Worm (Caenorhabditis elegans): ENCODE data around the gene F54H12.2.
A peak's percentile ranks its signal among the peaks of the same experiment; 100 is the strongest.
"Not testable (repeated sequence)": the region's sequence is repeated elsewhere in the genome, so short reads cannot be mapped to it uniquely, and the experiment has no call there.

F54H12.2 gene

DNA sequence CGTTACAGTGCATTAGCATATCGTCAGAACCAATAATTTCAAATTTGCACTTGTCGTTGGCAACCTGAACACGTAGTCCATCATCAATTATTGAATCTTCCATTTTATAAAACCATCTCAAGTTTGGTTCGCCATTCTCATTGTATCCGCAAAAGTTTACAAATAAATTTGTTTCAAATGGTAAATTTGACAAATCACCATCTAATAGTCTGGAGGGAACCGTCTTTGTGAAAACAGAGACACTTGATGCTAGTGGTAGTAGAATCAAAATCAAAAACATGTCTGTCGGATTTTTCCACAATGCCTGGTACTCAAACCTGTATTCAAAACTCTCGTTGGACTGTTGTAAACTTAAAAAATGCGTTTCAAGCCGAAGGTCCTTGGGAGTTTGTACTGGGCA is at the start of gene F54H12.2:
F54H12.2 (plus strand) TSS at position 301 of the 400 bp plus-strand sequence.
- not testable (repeated sequence) for TF ChIP-seq elt-3 (tag; optimal IDR thresholded peaks at IDR 0.05); mls-2 (tag; optimal IDR thresholded peaks at IDR 0.05); ham-2 (GFP tag; optimal IDR thresholded peaks at IDR 0.05)

DNA sequence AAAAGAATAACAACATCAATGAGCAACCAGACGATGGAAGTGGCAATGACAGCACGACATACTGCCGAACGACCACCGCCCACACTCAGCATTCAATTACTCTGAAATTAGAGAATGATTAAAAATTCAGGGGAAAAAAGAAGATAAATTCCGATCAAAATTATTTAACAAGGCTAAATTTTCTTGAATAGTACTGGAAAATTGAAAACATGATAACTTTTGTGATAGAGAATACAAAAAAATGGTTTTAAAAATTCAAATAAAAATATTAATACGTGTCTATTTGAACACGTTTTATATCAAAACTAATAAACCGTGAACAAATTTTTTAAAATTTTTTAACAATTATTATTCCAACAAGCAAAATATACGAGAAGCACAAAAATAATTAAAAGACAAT is 46.7 kb upstream of the F54H12.2 start, which contains the start of gene gly-3:
gly-3 (minus strand) TSS at position 101 of the 400 bp plus-strand sequence.
- TF ChIP-seq lin-13 (tag; optimal IDR thresholded peaks at IDR 0.05) (no peak), lsy-2 (tag; optimal IDR thresholded peaks at IDR 0.05) (no peak)

DNA sequence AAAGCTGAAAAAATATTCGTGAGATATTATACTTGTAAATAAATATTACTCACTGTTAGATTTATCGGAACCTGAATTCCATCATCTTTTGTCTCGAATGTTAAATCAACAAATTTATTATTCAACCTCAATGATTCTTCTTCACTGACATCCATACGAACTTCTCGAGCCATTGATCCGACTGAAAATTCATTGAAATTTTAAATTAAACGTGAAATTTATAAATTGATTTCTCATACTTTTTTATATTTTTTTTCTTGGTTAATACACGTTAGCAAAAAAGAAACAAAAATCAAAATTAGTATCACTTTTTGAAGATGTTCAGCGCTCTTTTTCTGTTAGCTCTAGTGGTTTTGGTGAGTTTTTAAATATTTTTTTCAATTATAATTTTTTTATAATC is 44.6 kb upstream of the F54H12.2 start, which contains the start of gene C29E4.14:
C29E4.14 (plus strand) TSS at position 301 of the 400 bp plus-strand sequence.
- TF ChIP-seq lin-13 (tag; optimal IDR thresholded peaks at IDR 0.05) (no peak), ceh-39 (tag; optimal IDR thresholded peaks at IDR 0.05) (no peak), mls-2 (tag; optimal IDR thresholded peaks at IDR 0.05) (no peak), nhr-28 (tag; optimal IDR thresholded peaks at IDR 0.05) (no peak), ceh-83 (GFP tag; optimal IDR thresholded peaks at IDR 0.05) (no peak), elt-3 (tag; optimal IDR thresholded peaks at IDR 0.05) (no peak), mep-1 (tag; optimal IDR thresholded peaks at IDR 0.05) (no peak), pha-4 (tag; optimal IDR thresholded peaks at IDR 0.05) (no peak), nhr-2 (tag; optimal IDR thresholded peaks at IDR 0.05) (no peak), tbx-8 (GFP tag; optimal IDR thresholded peaks at IDR 0.05) (no peak), nhr-237 (tag; optimal IDR thresholded peaks at IDR 0.05) (no peak), nhr-76 (tag; optimal IDR thresholded peaks at IDR 0.05) (no peak), unc-39 (tag; optimal IDR thresholded peaks at IDR 0.05) (no peak), snpc-4 (tag; optimal IDR thresholded peaks at IDR 0.05) (no peak), flh-1 (GFP tag; optimal IDR thresholded peaks at IDR 0.05) (no peak), drap-1 (GFP tag; optimal IDR thresholded peaks at IDR 0.05) (no peak), unc-62 (GFP tag; optimal IDR thresholded peaks at IDR 0.05) (no peak)

DNA sequence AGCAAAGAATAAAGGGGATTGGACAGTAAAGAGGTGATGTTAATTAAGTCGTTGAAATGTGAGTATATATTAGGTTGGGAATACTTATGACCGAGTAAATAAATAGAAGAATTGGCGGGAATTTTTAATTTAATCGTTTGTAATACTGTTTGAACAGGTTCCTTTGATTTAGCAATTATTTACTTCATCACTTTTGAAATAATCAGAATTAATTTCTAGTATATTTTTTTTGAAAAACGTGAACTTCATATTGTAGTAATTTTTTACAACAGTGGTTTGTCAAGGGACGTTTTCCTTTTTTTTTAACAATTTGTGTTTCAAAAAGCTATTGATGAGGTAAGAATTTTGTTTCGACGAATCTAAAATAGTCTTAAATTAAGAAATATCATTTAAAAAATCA is 42.2 kb upstream of the F54H12.2 start, which contains the start of gene C29E4.17:
C29E4.17 (plus strand) TSS at position 301 of the 400 bp plus-strand sequence.
- no peak for TF ChIP-seq ceh-43 (GFP tag; optimal IDR thresholded peaks at IDR 0.05)
- no peak for TF ChIP-seq elt-3 (tag; optimal IDR thresholded peaks at IDR 0.05)
- no peak for TF ChIP-seq tbx-8 (GFP tag; optimal IDR thresholded peaks at IDR 0.05)
- TF ChIP-seq mls-2 (tag; optimal IDR thresholded peaks at IDR 0.05), result no peak
- no peak for TF ChIP-seq unc-39 (tag; optimal IDR thresholded peaks at IDR 0.05)
- no peak for TF ChIP-seq mab-5 (tag; optimal IDR thresholded peaks at IDR 0.05)
- no peak for TF ChIP-seq zip-8 (tag; optimal IDR thresholded peaks at IDR 0.05)

DNA sequence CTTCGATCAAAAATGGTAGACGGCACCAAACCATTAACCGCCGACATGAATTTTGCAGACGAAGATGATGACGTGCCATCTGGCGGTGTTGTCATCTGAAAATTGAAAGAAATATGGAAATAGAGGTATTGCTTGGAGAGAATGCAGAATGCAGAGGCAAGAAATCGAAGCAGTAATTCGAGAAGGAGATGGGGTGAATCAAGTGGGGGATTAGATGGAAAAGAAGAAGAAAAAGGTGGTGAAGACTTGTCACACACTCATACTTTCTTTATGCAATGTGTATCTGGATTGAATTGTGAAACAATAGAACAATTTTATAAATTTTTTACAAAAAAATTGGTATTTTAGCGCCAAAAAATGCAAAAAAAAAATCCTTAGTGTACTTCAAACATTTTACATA is 39.6 kb upstream of the F54H12.2 start, which contains the start of gene tag-250:
tag-250 (minus strand) TSS at position 101 of the 400 bp plus-strand sequence.
- TF ChIP-seq lin-32 (GFP tag; optimal IDR thresholded peaks at IDR 0.05) (no peak), bed-3 (GFP tag; optimal IDR thresholded peaks at IDR 0.05) (no peak), nhr-2 (tag; optimal IDR thresholded peaks at IDR 0.05) (no peak), lin-13 (tag; optimal IDR thresholded peaks at IDR 0.05) (no peak), elt-1 (tag; optimal IDR thresholded peaks at IDR 0.05; ENCODE audit: borderline replicate concordance, insufficient read depth) (no peak), M03D4.4 (tag; optimal IDR thresholded peaks at IDR 0.05) (no peak)

DNA sequence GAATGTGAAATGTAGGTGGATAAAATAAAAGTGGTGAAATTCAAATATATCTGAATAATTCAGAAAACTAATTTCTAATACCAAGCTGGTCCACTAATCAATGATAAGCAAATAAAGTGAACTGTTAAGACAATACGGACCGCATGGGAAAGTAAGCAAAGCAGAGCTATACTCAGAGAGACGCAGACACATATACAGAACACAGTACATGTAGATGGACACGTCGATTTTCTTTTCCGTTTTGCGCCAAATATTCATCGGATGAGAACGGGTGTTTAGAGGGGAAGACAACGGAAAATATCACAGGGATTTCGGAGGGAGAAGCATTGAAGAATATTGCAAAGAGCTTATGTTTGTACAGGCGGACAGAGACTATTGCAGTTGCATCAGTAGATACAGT is 38.4 kb upstream of the F54H12.2 start:
- TF ChIP-seq M03D4.4 (tag; optimal IDR thresholded peaks at IDR 0.05) (no peak), mab-5 (tag; optimal IDR thresholded peaks at IDR 0.05) (no peak), nhr-237 (tag; optimal IDR thresholded peaks at IDR 0.05) (peak; percentile 24), ceh-39 (tag; optimal IDR thresholded peaks at IDR 0.05) (no peak), drap-1 (GFP tag; optimal IDR thresholded peaks at IDR 0.05) (no peak), lsy-2 (tag; optimal IDR thresholded peaks at IDR 0.05) (peak; percentile 2), ham-2 (GFP tag; optimal IDR thresholded peaks at IDR 0.05) (peak; percentile 78), mep-1 (tag; optimal IDR thresholded peaks at IDR 0.05) (no peak), tbx-8 (GFP tag; optimal IDR thresholded peaks at IDR 0.05) (no peak), nhr-2 (tag; optimal IDR thresholded peaks at IDR 0.05) (no peak), pha-4 (tag; optimal IDR thresholded peaks at IDR 0.05) (peak; percentile 34), sem-2 (GFP tag; optimal IDR thresholded peaks at IDR 0.05) (no peak), nhr-76 (tag; optimal IDR thresholded peaks at IDR 0.05) (no peak), ztf-11 (tag; optimal IDR thresholded peaks at IDR 0.05) (no peak)

Data from whole organism, mixed stage, embryonic.